Fruit fly (Drosophila melanogaster) whole organism, embryonic: Measurements from ENCODE around the gene CG31468.

Experiments used
- Atf3 ChIP-seq: fragments of 200-800 bp; sonication (Bioruptor generic); optimal IDR thresholded peaks from 3 replicates; lab custom pipeline; 2016; ENCODE audit warnings: missing biosample characterization, missing genetic modification characterization
- CG1024 ChIP-seq: fragments of 200-800 bp; sonication (Bioruptor generic); IDR thresholded peaks from 2 replicates; pipeline ENCODE4 v1.3.6; 2022; ENCODE audit warnings: missing biosample characterization, missing genetic modification characterization
- CG11398 ChIP-seq: fragments of 200-800 bp; sonication (Bioruptor generic); optimal IDR thresholded peaks from 2 replicates; lab custom pipeline; 2016; ENCODE audit warnings: missing biosample characterization, missing genetic modification characterization
- CG12391 ChIP-seq: fragments of 200-800 bp; sonication (Bioruptor generic); optimal IDR thresholded peaks from 3 replicates; lab custom pipeline; 2018; ENCODE audit warnings: missing biosample characterization, mild to moderate bottlenecking, missing genetic modification characterization, moderate library complexity
- CG13287 ChIP-seq: fragments of 200-800 bp; sonication (Bioruptor generic); IDR thresholded peaks from 2 replicates; pipeline ENCODE4 v1.3.6; 2022; ENCODE audit warnings: missing biosample characterization, missing genetic modification characterization; ENCODE audit not compliant: partially characterized antibody
- CG15601 ChIP-seq: fragments of 200-800 bp; sonication (Bioruptor generic); optimal IDR thresholded peaks from 3 replicates; lab custom pipeline; 2019; ENCODE audit warnings: missing biosample characterization, mild to moderate bottlenecking, missing genetic modification characterization, moderate library complexity
- CG1602 ChIP-seq: fragments of 200-800 bp; sonication (Bioruptor generic); optimal IDR thresholded peaks from 3 replicates; lab custom pipeline; 2016; ENCODE audit warnings: missing biosample characterization, missing genetic modification characterization
- CG1647 ChIP-seq: fragments of 200-800 bp; sonication (Bioruptor generic); optimal IDR thresholded peaks from 3 replicates; lab custom pipeline; 2016; ENCODE audit warnings: missing biosample characterization, missing genetic modification characterization
- CG17385 ChIP-seq: fragments of 200-800 bp; sonication (Bioruptor generic); optimal IDR thresholded peaks from 3 replicates; lab custom pipeline; 2018; ENCODE audit warnings: missing biosample characterization, mild to moderate bottlenecking, missing genetic modification characterization
- CG3407 ChIP-seq: fragments of 200-800 bp; sonication (Bioruptor generic); optimal IDR thresholded peaks from 2 replicates; lab custom pipeline; 2018; ENCODE audit warnings: missing biosample characterization, mild to moderate bottlenecking, missing genetic modification characterization
- CG4328 ChIP-seq: fragments of 200-800 bp; sonication (Bioruptor generic); optimal IDR thresholded peaks from 3 replicates; lab custom pipeline; 2017; ENCODE audit warnings: missing biosample characterization, missing genetic modification reagents, missing genetic modification characterization
- CG43689 ChIP-seq: fragments of 200-800 bp; sonication (Bioruptor generic); IDR thresholded peaks from 2 replicates; pipeline ENCODE4 v1.3.6; 2022; ENCODE audit warnings: missing biosample characterization, missing genetic modification characterization
- CG4617 ChIP-seq: fragments of 200-800 bp; sonication (Bioruptor generic); optimal IDR thresholded peaks from 3 replicates; lab custom pipeline; 2016; ENCODE audit warnings: missing biosample characterization, missing genetic modification characterization, borderline replicate concordance
- CG4707 ChIP-seq: fragments of 200-800 bp; sonication (Bioruptor generic); optimal IDR thresholded peaks from 2 replicates; lab custom pipeline; 2018; ENCODE audit warnings: missing biosample characterization, mild to moderate bottlenecking, missing genetic modification characterization, moderate library complexity
- CG6791 ChIP-seq: fragments of 200-800 bp; sonication (Bioruptor generic); IDR thresholded peaks from 3 replicates; pipeline ENCODE4 v1.3.6; 2022; ENCODE audit warnings: missing biosample characterization, missing genetic modification characterization; ENCODE audit not compliant: partially characterized antibody
- CG6813 ChIP-seq: fragments of 200-800 bp; sonication (Bioruptor generic); optimal IDR thresholded peaks from 2 replicates; lab custom pipeline; 2017; ENCODE audit warnings: missing biosample characterization, missing genetic modification characterization, mild to moderate bottlenecking, moderate library complexity, missing genetic modification reagents
- CG6854 ChIP-seq: fragments of 200-800 bp; sonication (Bioruptor generic); optimal IDR thresholded peaks from 3 replicates; lab custom pipeline; 2017; ENCODE audit warnings: missing biosample characterization, mild to moderate bottlenecking, missing genetic modification characterization
- CG9876 ChIP-seq: fragments of 200-800 bp; sonication (Bioruptor generic); optimal IDR thresholded peaks from 2 replicates; lab custom pipeline; 2016; ENCODE audit warnings: missing biosample characterization, missing genetic modification characterization
- Deaf1 ChIP-seq: fragments of 200-800 bp; optimal IDR thresholded peaks from 3 replicates; lab custom pipeline; 2019; ENCODE audit warnings: missing biosample characterization, mild to moderate bottlenecking, missing genetic modification characterization, moderate library complexity
- Hsf ChIP-seq: fragments of 200-800 bp; sonication (Bioruptor generic); optimal IDR thresholded peaks from 3 replicates; lab custom pipeline; 2016; ENCODE audit warnings: missing biosample characterization, missing genetic modification characterization
- Lim3 ChIP-seq: fragments of 200-800 bp; sonication (Bioruptor generic); IDR thresholded peaks from 2 replicates; pipeline ENCODE4 v1.3.6; 2022; ENCODE audit warnings: missing biosample characterization, missing genetic modification characterization
- MBD-R2 ChIP-seq: fragments of 200-800 bp; sonication (Bioruptor generic); IDR thresholded peaks from 2 replicates; pipeline ENCODE4 v1.3.6; 2022; ENCODE audit warnings: missing biosample characterization, missing genetic modification characterization
- Oli ChIP-seq: fragments of 200-800 bp; sonication (Bioruptor generic); optimal IDR thresholded peaks from 2 replicates; lab custom pipeline; 2018; ENCODE audit warnings: missing biosample characterization, mild to moderate bottlenecking, missing genetic modification characterization, moderate library complexity
- Six4 ChIP-seq: fragments of 200-800 bp; sonication (Bioruptor generic); optimal IDR thresholded peaks from 2 replicates; lab custom pipeline; 2016; ENCODE audit warnings: missing biosample characterization, missing genetic modification characterization
- Ssrp ChIP-seq: fragments of 200-800 bp; sonication (Bioruptor generic); optimal IDR thresholded peaks from 2 replicates; lab custom pipeline; 2018; ENCODE audit warnings: missing biosample characterization, mild to moderate bottlenecking, missing genetic modification characterization, moderate library complexity
- Stat92E ChIP-seq, 3 experiments: fragments of >200 bp in 2 of 3; fragments of 200-800 bp in 1 of 3; sonication (Bioruptor generic) in 1 of 3; optimal IDR thresholded peaks; 2 replicates each; lab custom pipeline; 2017 to 2019; ENCODE audit warnings: missing biosample characterization in 3 of 3, missing genetic modification characterization in 3 of 3, mild to moderate bottlenecking in 1 of 3, moderate library complexity in 1 of 3
- abd-A ChIP-seq: fragments of 200-800 bp; sonication (Bioruptor generic); optimal IDR thresholded peaks from 3 replicates; lab custom pipeline; 2019; ENCODE audit warnings: missing biosample characterization, mild to moderate bottlenecking, missing genetic modification characterization, moderate library complexity
- bowl ChIP-seq: fragments of 200-800 bp; sonication (Bioruptor generic); IDR thresholded peaks from 2 replicates; pipeline ENCODE4 v1.3.6; 2022; ENCODE audit warnings: missing biosample characterization, missing genetic modification characterization
- caup ChIP-seq: fragments of 200-800 bp; sonication (Bioruptor generic); optimal IDR thresholded peaks from 3 replicates; lab custom pipeline; 2017; ENCODE audit warnings: missing biosample characterization, mild to moderate bottlenecking, missing genetic modification characterization, moderate library complexity; ENCODE audit not compliant: severe bottlenecking
- da ChIP-seq: fragments of 200-800 bp; sonication (Bioruptor generic); optimal IDR thresholded peaks from 2 replicates; lab custom pipeline; 2016; ENCODE audit warnings: missing biosample characterization, missing genetic modification characterization
- dmrt11E ChIP-seq: fragments of 200-800 bp; sonication (Bioruptor generic); optimal IDR thresholded peaks from 3 replicates; lab custom pipeline; 2018; ENCODE audit warnings: missing biosample characterization, mild to moderate bottlenecking, missing genetic modification characterization, moderate library complexity
- dpn ChIP-seq, 2 experiments: fragments of 200-800 bp; sonication (Bioruptor generic); optimal IDR thresholded peaks; 3 replicates each; lab custom pipeline; 2016; ENCODE audit warnings: missing biosample characterization in 2 of 2, missing genetic modification characterization in 2 of 2
- exex ChIP-seq: fragments of 200-800 bp; sonication (Bioruptor generic); optimal IDR thresholded peaks from 4 replicates; lab custom pipeline; 2018; ENCODE audit warnings: missing biosample characterization, mild to moderate bottlenecking, missing genetic modification characterization, moderate library complexity
- fd102C ChIP-seq: fragments of 200-800 bp; sonication (Bioruptor generic); optimal IDR thresholded peaks from 2 replicates; lab custom pipeline; 2018; ENCODE audit warnings: missing biosample characterization, mild to moderate bottlenecking, missing genetic modification characterization, moderate library complexity
- fd64A ChIP-seq: fragments of 200-800 bp; sonication (Bioruptor generic); optimal IDR thresholded peaks from 3 replicates; lab custom pipeline; 2018; ENCODE audit warnings: missing biosample characterization, mild to moderate bottlenecking, missing genetic modification characterization
- gsb ChIP-seq: fragments of 200-800 bp; sonication (Bioruptor generic); IDR thresholded peaks from 2 replicates; pipeline ENCODE4 v1.3.6; 2022; ENCODE audit warnings: missing biosample characterization, missing genetic modification characterization
- ind ChIP-seq: fragments of 200-800 bp; sonication (Bioruptor generic); optimal IDR thresholded peaks from 3 replicates; lab custom pipeline; 2016; ENCODE audit warnings: missing biosample characterization, missing genetic modification characterization
- lbe ChIP-seq: fragments of 200-800 bp; sonication (Bioruptor generic); optimal IDR thresholded peaks from 2 replicates; lab custom pipeline; 2016; ENCODE audit warnings: missing biosample characterization, mild to moderate bottlenecking, missing genetic modification characterization
- maf-S ChIP-seq: fragments of 200-800 bp; sonication (Bioruptor generic); optimal IDR thresholded peaks from 2 replicates; lab custom pipeline; 2016; ENCODE audit warnings: missing biosample characterization, missing genetic modification characterization
- mam ChIP-seq: fragments of 200-800 bp; sonication (Bioruptor generic); optimal IDR thresholded peaks from 3 replicates; lab custom pipeline; 2016; ENCODE audit warnings: missing biosample characterization, missing genetic modification characterization
- otp ChIP-seq: fragments of 200-800 bp; sonication (Bioruptor generic); IDR thresholded peaks from 3 replicates; pipeline ENCODE4, ENCODE4 v1.3.6; 2022; ENCODE audit warnings: missing biosample characterization, missing genetic modification characterization
- ro ChIP-seq: fragments of 200-800 bp; sonication (Bioruptor generic); IDR thresholded peaks from 2 replicates; pipeline ENCODE4 v1.3.6; 2022; ENCODE audit warnings: missing biosample characterization, missing genetic modification characterization
- seq ChIP-seq: fragments of 200-800 bp; sonication (Bioruptor generic); IDR thresholded peaks from 2 replicates; pipeline ENCODE4 v1.3.6; 2022; ENCODE audit warnings: missing biosample characterization, missing genetic modification characterization
- sisA ChIP-seq: fragments of 200-800 bp; sonication (Bioruptor generic); IDR thresholded peaks from 2 replicates; pipeline ENCODE4 v1.3.6; 2022; ENCODE audit warnings: missing biosample characterization, missing genetic modification characterization
- slou ChIP-seq: fragments of 200-800 bp; sonication (Bioruptor generic); optimal IDR thresholded peaks from 3 replicates; lab custom pipeline; 2016; ENCODE audit warnings: missing biosample characterization, missing genetic modification characterization
- sna ChIP-seq: fragments of 200-800 bp; sonication (Bioruptor generic); IDR thresholded peaks from 2 replicates; pipeline ENCODE4 v1.3.6; 2022; ENCODE audit warnings: missing biosample characterization, missing genetic modification characterization; ENCODE audit not compliant: partially characterized antibody
- sug ChIP-seq: fragments of 200-800 bp; optimal IDR thresholded peaks from 2 replicates; lab custom pipeline; 2019; ENCODE audit warnings: missing biosample characterization, mild to moderate bottlenecking, missing genetic modification characterization, moderate library complexity
- tio ChIP-seq: fragments of 200-800 bp; sonication (Bioruptor generic); optimal IDR thresholded peaks from 2 replicates; lab custom pipeline; 2017; ENCODE audit warnings: missing biosample characterization, missing genetic modification characterization, inconsistent platforms
- trem ChIP-seq: fragments of 200-800 bp; optimal IDR thresholded peaks from 3 replicates; lab custom pipeline; 2019; ENCODE audit warnings: missing biosample characterization, mild to moderate bottlenecking, missing genetic modification characterization, moderate library complexity
- vnd ChIP-seq: fragments of 200-800 bp; sonication (Bioruptor generic); IDR thresholded peaks from 3 replicates; pipeline ENCODE4 v1.3.6; 2022; ENCODE audit warnings: missing biosample characterization, missing genetic modification characterization; ENCODE audit not compliant: partially characterized antibody
- wor ChIP-seq: fragments of 200-800 bp; sonication (Bioruptor generic); IDR thresholded peaks from 2 replicates; pipeline ENCODE4 v1.3.6; 2022; ENCODE audit warnings: missing biosample characterization, missing genetic modification characterization

The CG31468 gene

dm6 chr3R:23729066-23729465 is 28.9 kb upstream of the CG31468 start (continued):
- TF ChIP-seq ro (GFP tag; lab: Robert Waterston, UW) = no peak
- no peak for TF ChIP-seq CG4707 (GFP tag; lab: Kevin White, UChicago)
- no peak for TF ChIP-seq seq
- TF ChIP-seq gsb = no peak
- TF ChIP-seq CG3407 (GFP tag; lab: Kevin White, UChicago) = peak; percentile 92
- no peak for TF ChIP-seq CG4617
- TF ChIP-seq otp (GFP tag; lab: Robert Waterston, UW) = no peak
- no peak for TF ChIP-seq Hsf
- no peak for TF ChIP-seq vnd (GFP tag; lab: Robert Waterston, UW)
- no peak for TF ChIP-seq Deaf1 (tag; lab: Kevin White, UChicago)
- TF ChIP-seq sug (tag; lab: Kevin White, UChicago) = peak; percentile 64
- no peak for TF ChIP-seq CG9876
- peak; percentile 54 for TF ChIP-seq CG4328 (GFP tag; lab: Kevin White, UChicago)
- TF ChIP-seq ind (GFP tag; lab: Kevin White, UChicago) = no peak
- TF ChIP-seq CG6791 (GFP tag; lab: Robert Waterston, UW) = no peak
- no peak for TF ChIP-seq CG15601 (tag; lab: Kevin White, UChicago)
- TF ChIP-seq maf-S (GFP tag; lab: Kevin White, UChicago) = no peak
- TF ChIP-seq CG6813 (GFP tag; lab: Kevin White, UChicago) = peak; percentile 86
- no peak for TF ChIP-seq slou (GFP tag; lab: Kevin White, UChicago)
- no peak for TF ChIP-seq wor
- no peak for TF ChIP-seq CG1602
- peak; percentile 5 for TF ChIP-seq dmrt11E (tag; lab: Kevin White, UChicago)
- TF ChIP-seq exex (tag; lab: Kevin White, UChicago) = peak; percentile 56
- no peak for TF ChIP-seq CG1647 (GFP tag; lab: Kevin White, UChicago)
- TF ChIP-seq CG43689 = no peak
- TF ChIP-seq abd-A = no peak
- no peak for TF ChIP-seq MBD-R2 (GFP tag; lab: Robert Waterston, UW)
- peak; percentile 45 for TF ChIP-seq CG17385 (GFP tag; lab: Kevin White, UChicago)
- peak; percentile 55 for TF ChIP-seq CG6854 (GFP tag; lab: Kevin White, UChicago)
- peak; percentile 29 for TF ChIP-seq CG11398 (GFP tag; lab: Kevin White, UChicago)
- TF ChIP-seq da (GFP tag; lab: Kevin White, UChicago) = no peak
- TF ChIP-seq CG13287 (GFP tag; lab: Robert Waterston, UW) = no peak
- no peak for TF ChIP-seq Six4 (GFP tag; lab: Kevin White, UChicago)
- TF ChIP-seq Ssrp (tag; lab: Kevin White, UChicago) = no peak
- no peak for TF ChIP-seq CG12391 (tag; lab: Kevin White, UChicago)
- TF ChIP-seq fd102C (GFP tag; lab: Kevin White, UChicago) = no peak
- no peak for TF ChIP-seq lbe (GFP tag; lab: Kevin White, UChicago)
- no peak for TF ChIP-seq sna
- no peak for TF ChIP-seq sisA
- TF ChIP-seq CG1024 = no peak
- peak; percentile 78 for TF ChIP-seq caup
- TF ChIP-seq trem (tag; lab: Kevin White, UChicago) = no peak
- no peak for TF ChIP-seq Oli
- no peak for TF ChIP-seq tio (GFP tag; lab: Kevin White, UChicago)
- TF ChIP-seq bowl (GFP tag; lab: Robert Waterston, UW) = no peak
- no peak for TF ChIP-seq Stat92E (GFP tag; optimal IDR thresholded peaks at IDR 0.05; lab: Kevin White, UChicago)
- peak; percentile 7 for TF ChIP-seq mam (GFP tag; lab: Kevin White, UChicago)
- TF ChIP-seq fd64A (GFP tag; lab: Kevin White, UChicago) = peak; percentile 19
- TF ChIP-seq Atf3 (GFP tag; lab: Kevin White, UChicago) = no peak
- no peak for TF ChIP-seq Lim3
- peak in 1 of 2 experiments; percentile 26 for TF ChIP-seq dpn (GFP tag; optimal IDR thresholded peaks at IDR 0.05; lab: Kevin White, UChicago)
